Fruit fly (Drosophila melanogaster) whole organism, embryonic: Measurements from ENCODE around the gene CG31245.

ENCODE experiments used
- Aef1 ChIP-seq: fragments of 200-800 bp; sonication (Bioruptor generic); IDR thresholded peaks from 3 replicates; pipeline ENCODE4 v1.3.6; 2022; ENCODE audit warnings: missing biosample characterization, missing genetic modification characterization
- Bgb ChIP-seq: fragments of 200-800 bp; sonication (Bioruptor generic); IDR thresholded peaks from 2 replicates; pipeline ENCODE4 v1.3.6; 2022; ENCODE audit warnings: missing biosample characterization, missing genetic modification characterization; ENCODE audit not compliant: partially characterized antibody
- Bteb2 ChIP-seq: fragments of 200-800 bp; sonication (Bioruptor generic); optimal IDR thresholded peaks from 2 replicates; lab custom pipeline; 2016; ENCODE audit warnings: missing biosample characterization, missing genetic modification characterization
- CG10979 ChIP-seq: fragments of 200-800 bp; sonication (Bioruptor generic); optimal IDR thresholded peaks from 2 replicates; lab custom pipeline; 2018; ENCODE audit warnings: missing biosample characterization, mild to moderate bottlenecking, missing genetic modification characterization, moderate library complexity
- CG14050 ChIP-seq: fragments of 200-800 bp; sonication (Bioruptor generic); IDR thresholded peaks from 3 replicates; pipeline ENCODE4 v1.3.6; 2022; ENCODE audit warnings: missing biosample characterization, missing genetic modification characterization
- CG14667 ChIP-seq: fragments of 200-800 bp; sonication (Bioruptor generic); IDR thresholded peaks from 2 replicates; pipeline ENCODE4 v1.3.6; 2022; ENCODE audit warnings: missing biosample characterization, missing genetic modification characterization
- CG15601 ChIP-seq: fragments of 200-800 bp; sonication (Bioruptor generic); optimal IDR thresholded peaks from 3 replicates; lab custom pipeline; 2019; ENCODE audit warnings: missing biosample characterization, mild to moderate bottlenecking, missing genetic modification characterization, moderate library complexity
- CG1602 ChIP-seq: fragments of 200-800 bp; sonication (Bioruptor generic); optimal IDR thresholded peaks from 3 replicates; lab custom pipeline; 2016; ENCODE audit warnings: missing biosample characterization, missing genetic modification characterization
- CG16779 ChIP-seq: fragments of 200-800 bp; sonication (Bioruptor generic); IDR thresholded peaks from 2 replicates; pipeline ENCODE4 v1.3.6; 2022; ENCODE audit warnings: missing biosample characterization, missing genetic modification characterization
- CG17802 ChIP-seq: fragments of 200-800 bp; sonication (Bioruptor generic); optimal IDR thresholded peaks from 2 replicates; lab custom pipeline; 2018; ENCODE audit warnings: missing biosample characterization, mild to moderate bottlenecking, missing genetic modification characterization, moderate library complexity
- CG2116 ChIP-seq: fragments of 200-800 bp; sonication (Bioruptor generic); optimal IDR thresholded peaks from 3 replicates; lab custom pipeline; 2018; ENCODE audit warnings: missing biosample characterization, mild to moderate bottlenecking, missing genetic modification characterization
- CG2129 ChIP-seq: fragments of 200-800 bp; sonication (Bioruptor generic); IDR thresholded peaks from 2 replicates; pipeline ENCODE4 v1.3.6; 2022; ENCODE audit warnings: missing biosample characterization, missing genetic modification characterization; ENCODE audit not compliant: partially characterized antibody
- CG2678 ChIP-seq: fragments of 200-800 bp; sonication (Bioruptor generic); optimal IDR thresholded peaks from 3 replicates; lab custom pipeline; 2019; ENCODE audit warnings: missing biosample characterization, mild to moderate bottlenecking, missing genetic modification characterization, moderate library complexity
- CG31388 ChIP-seq: fragments of 200-800 bp; sonication (Bioruptor generic); optimal IDR thresholded peaks from 2 replicates; lab custom pipeline; 2016; ENCODE audit warnings: missing biosample characterization, missing genetic modification characterization
- CG32532 ChIP-seq: fragments of 200-800 bp; sonication (Bioruptor generic); IDR thresholded peaks from 2 replicates; pipeline ENCODE4 v1.3.6; 2022; ENCODE audit warnings: missing biosample characterization, missing genetic modification characterization
- CG5245 ChIP-seq: fragments of 200-800 bp; sonication (Bioruptor generic); optimal IDR thresholded peaks from 3 replicates; lab custom pipeline; 2016; ENCODE audit warnings: missing biosample characterization, missing genetic modification characterization
- CG6272 ChIP-seq: fragments of 200-800 bp; sonication (Bioruptor generic); IDR thresholded peaks from 2 replicates; pipeline ENCODE4 v1.3.6; 2022; ENCODE audit warnings: missing biosample characterization, missing genetic modification characterization
- CG7745 ChIP-seq: fragments of 200-800 bp; sonication (Bioruptor generic); optimal IDR thresholded peaks from 2 replicates; lab custom pipeline; 2018; ENCODE audit warnings: missing biosample characterization, mild to moderate bottlenecking, missing genetic modification characterization, moderate library complexity
- CkIIα-i1 ChIP-seq: fragments of 200-800 bp; sonication (Bioruptor generic); IDR thresholded peaks from 2 replicates; pipeline ENCODE4 v1.3.6; 2022; ENCODE audit warnings: missing biosample characterization, missing genetic modification characterization
- CrebB ChIP-seq: fragments of 200-800 bp; sonication (Bioruptor generic); optimal IDR thresholded peaks from 3 replicates; lab custom pipeline; 2018; ENCODE audit warnings: missing biosample characterization, mild to moderate bottlenecking, missing genetic modification characterization
- Dll ChIP-seq: fragments of 200-800 bp; sonication (Bioruptor generic); IDR thresholded peaks from 4 replicates; pipeline ENCODE4 v1.3.6; 2022; ENCODE audit warnings: missing biosample characterization, missing genetic modification characterization; ENCODE audit not compliant: partially characterized antibody
- Dp ChIP-seq: fragments of 200-800 bp; sonication (Bioruptor generic); optimal IDR thresholded peaks from 2 replicates; lab custom pipeline; 2018; ENCODE audit warnings: missing biosample characterization, mild to moderate bottlenecking, missing genetic modification characterization, moderate library complexity
- Dref ChIP-seq: fragments of 200-800 bp; sonication (Bioruptor generic); IDR thresholded peaks from 2 replicates; pipeline ENCODE4 v1.3.6; 2022; ENCODE audit warnings: missing biosample characterization, missing genetic modification characterization
- HHEX ChIP-seq: fragments of 200-800 bp; sonication (Bioruptor generic); optimal IDR thresholded peaks from 3 replicates; lab custom pipeline; 2017; ENCODE audit warnings: missing biosample characterization, mild to moderate bottlenecking, missing genetic modification characterization, missing genetic modification reagents
- Hsf ChIP-seq: fragments of 200-800 bp; sonication (Bioruptor generic); optimal IDR thresholded peaks from 3 replicates; lab custom pipeline; 2016; ENCODE audit warnings: missing biosample characterization, missing genetic modification characterization
- Lpt ChIP-seq: fragments of >200 bp; optimal IDR thresholded peaks from 2 replicates; lab custom pipeline; 2018; ENCODE audit warnings: missing biosample characterization, missing genetic modification characterization
- Max ChIP-seq: fragments of 200-800 bp; sonication (Bioruptor generic); optimal IDR thresholded peaks from 2 replicates; lab custom pipeline; 2016; ENCODE audit warnings: missing biosample characterization, mild to moderate bottlenecking, missing genetic modification characterization
- Myb ChIP-seq: fragments of 200-800 bp; sonication (Bioruptor generic); optimal IDR thresholded peaks from 2 replicates; lab custom pipeline; 2016; ENCODE audit warnings: missing biosample characterization, missing genetic modification characterization
- Poxn ChIP-seq: fragments of 200-800 bp; sonication (Bioruptor generic); IDR thresholded peaks from 2 replicates; pipeline ENCODE4 v1.3.6; 2022; ENCODE audit warnings: missing biosample characterization, missing genetic modification characterization
- Rx ChIP-seq: fragments of 200-800 bp; sonication (Bioruptor generic); IDR thresholded peaks from 2 replicates; pipeline ENCODE4 v1.3.6; 2022; ENCODE audit warnings: missing biosample characterization, missing genetic modification characterization
- Side ChIP-seq: fragments of 200-800 bp; sonication (Bioruptor generic); optimal IDR thresholded peaks from 2 replicates; lab custom pipeline; 2016; ENCODE audit warnings: missing biosample characterization, missing genetic modification characterization
- amos ChIP-seq: fragments of 200-800 bp; sonication (Bioruptor generic); IDR thresholded peaks from 2 replicates; pipeline ENCODE4 v1.3.6; 2022; ENCODE audit warnings: missing biosample characterization, missing genetic modification characterization; ENCODE audit not compliant: partially characterized antibody
- cad ChIP-seq: fragments of >200 bp; optimal IDR thresholded peaks from 2 replicates; lab custom pipeline; 2017; ENCODE audit warnings: missing biosample characterization, missing genetic modification characterization
- crp ChIP-seq, 2 experiments: fragments of 200-800 bp; sonication (Bioruptor generic); optimal IDR thresholded peaks; 2 replicates in 1 of 2; 3 replicates in 1 of 2; lab custom pipeline; 2017; ENCODE audit warnings: missing biosample characterization in 2 of 2, missing genetic modification characterization in 2 of 2, mild to moderate bottlenecking in 1 of 2, moderate library complexity in 1 of 2
- fd102C ChIP-seq: fragments of 200-800 bp; sonication (Bioruptor generic); optimal IDR thresholded peaks from 2 replicates; lab custom pipeline; 2018; ENCODE audit warnings: missing biosample characterization, mild to moderate bottlenecking, missing genetic modification characterization, moderate library complexity
- ftz-f1 ChIP-seq: fragments of 200-800 bp; sonication (Bioruptor generic); optimal IDR thresholded peaks from 2 replicates; lab custom pipeline; 2016; ENCODE audit warnings: missing biosample characterization, missing genetic modification characterization
- gcm2 ChIP-seq: fragments of 200-800 bp; sonication (Bioruptor generic); optimal IDR thresholded peaks from 2 replicates; lab custom pipeline; 2016; ENCODE audit warnings: missing biosample characterization, missing genetic modification characterization
- inv ChIP-seq: fragments of 200-800 bp; sonication (Bioruptor generic); IDR thresholded peaks from 2 replicates; pipeline ENCODE4 v1.3.6; 2022; ENCODE audit warnings: missing biosample characterization, missing genetic modification characterization; ENCODE audit not compliant: partially characterized antibody
- kah ChIP-seq: fragments of 200-800 bp; sonication (Bioruptor generic); optimal IDR thresholded peaks from 2 replicates; lab custom pipeline; 2018; ENCODE audit warnings: missing biosample characterization, mild to moderate bottlenecking, missing genetic modification characterization
- nau ChIP-seq: fragments of 200-800 bp; sonication (Bioruptor generic); optimal IDR thresholded peaks from 3 replicates; lab custom pipeline; 2017; ENCODE audit warnings: missing biosample characterization, mild to moderate bottlenecking, missing genetic modification characterization, missing genetic modification reagents
- pan ChIP-seq, 4 experiments: fragments of >200 bp in 3 of 4; fragments of 200-800 bp in 1 of 4; sonication (Bioruptor generic) in 1 of 4; optimal IDR thresholded peaks in 3 of 4; IDR thresholded peaks in 1 of 4; 2 replicates each; pipeline versions ENCODE4 v1.3.6 to Lab custom; 2017 to 2022; ENCODE audit warnings: missing biosample characterization in 2 of 4, missing genetic modification characterization in 2 of 4, mixed read lengths in 1 of 4
- seq ChIP-seq: fragments of 200-800 bp; sonication (Bioruptor generic); IDR thresholded peaks from 2 replicates; pipeline ENCODE4 v1.3.6; 2022; ENCODE audit warnings: missing biosample characterization, missing genetic modification characterization
- sisA ChIP-seq: fragments of 200-800 bp; sonication (Bioruptor generic); IDR thresholded peaks from 2 replicates; pipeline ENCODE4 v1.3.6; 2022; ENCODE audit warnings: missing biosample characterization, missing genetic modification characterization
- slp2 ChIP-seq: fragments of 200-800 bp; sonication (Bioruptor generic); optimal IDR thresholded peaks from 2 replicates; lab custom pipeline; 2016; ENCODE audit warnings: missing biosample characterization, missing genetic modification characterization
- so ChIP-seq: fragments of 200-800 bp; sonication (Bioruptor generic); IDR thresholded peaks from 3 replicates; pipeline ENCODE4 v1.3.6; 2022; ENCODE audit warnings: missing biosample characterization, missing genetic modification characterization
- sr ChIP-seq: fragments of 200-800 bp; sonication (Bioruptor generic); IDR thresholded peaks from 3 replicates; pipeline ENCODE4 v1.3.6; 2022; ENCODE audit warnings: missing biosample characterization, missing genetic modification characterization
- stwl ChIP-seq: fragments of 200-800 bp; sonication (Bioruptor generic); optimal IDR thresholded peaks from 3 replicates; lab custom pipeline; 2018; ENCODE audit warnings: missing biosample characterization, mild to moderate bottlenecking, missing genetic modification characterization, moderate library complexity
- yki ChIP-seq: fragments of >200 bp; optimal IDR thresholded peaks from 3 replicates; lab custom pipeline; 2018

CG31245 gene

DNA sequence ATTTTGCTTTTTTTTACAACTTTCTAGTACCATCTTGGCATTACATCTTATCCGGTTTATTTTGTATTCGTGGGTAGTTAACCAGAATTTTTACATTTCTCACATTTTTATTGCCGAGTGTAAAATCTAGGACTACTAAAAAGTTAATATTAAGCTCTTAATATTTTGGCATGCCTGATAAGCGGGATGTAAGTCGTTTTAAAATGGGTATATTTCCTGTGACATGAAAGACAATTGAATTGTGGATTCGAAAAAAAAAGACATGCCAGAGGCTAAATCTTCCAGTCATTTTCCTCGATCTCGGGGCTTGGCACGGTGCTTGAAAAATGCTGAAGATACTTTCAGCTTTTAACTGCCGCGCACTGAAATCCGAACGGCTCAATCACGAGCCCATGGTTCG, at the start of gene CG31245:
CG31245 (minus strand) TSS at position 101 of the 400 bp plus-strand sequence.
- TF ChIP-seq CG2129 (GFP tag; lab: Robert Waterston, UW) (no peak), CG17802 (tag; lab: Kevin White, UChicago) (no peak), fd102C (GFP tag; lab: Kevin White, UChicago) (no peak), HHEX (no peak), CG31388 (GFP tag; lab: Kevin White, UChicago) (no peak), CrebB (tag; lab: Kevin White, UChicago) (no peak), cad (GFP tag; lab: Kevin White, UChicago) (no peak)

DNA sequence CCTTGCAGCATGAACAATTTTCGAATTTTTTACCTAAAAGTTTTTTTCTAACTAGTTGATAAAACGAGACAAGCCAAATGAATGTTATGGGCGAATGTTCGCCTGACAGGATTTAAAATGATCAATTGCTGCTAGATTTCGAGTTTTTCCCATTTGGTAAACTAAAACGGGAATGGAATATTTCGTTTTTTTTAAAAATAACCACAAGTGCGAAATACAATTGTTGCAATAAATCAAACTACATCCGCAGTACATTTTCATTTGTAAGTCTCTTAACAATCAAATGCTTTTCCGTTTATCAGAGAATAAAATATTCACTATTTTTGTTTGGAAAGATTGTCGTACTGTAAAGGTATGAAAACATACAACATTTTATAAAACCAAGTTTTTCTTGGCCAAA, 48.1 kb upstream of the CG31245 start, which contains the start of gene CG3517:
CG3517 (minus strand) TSS at position 101 of the 400 bp plus-strand sequence.
- TF ChIP-seq Bgb (GFP tag; lab: Robert Waterston, UW) (no peak), CG1602 (GFP tag; lab: Kevin White, UChicago) (no peak), amos (GFP tag; lab: Robert Waterston, UW) (no peak), stwl (tag; lab: Kevin White, UChicago) (no peak), sisA (no peak), so (no peak), CG5245 (GFP tag; lab: Kevin White, UChicago) (no peak), CG2116 (GFP tag; lab: Kevin White, UChicago) (no peak), crp (GFP tag; optimal IDR thresholded peaks at IDR 0.05; lab: Kevin White, UChicago) (no peak), Hsf (no peak), CG2678 (no peak)

DNA sequence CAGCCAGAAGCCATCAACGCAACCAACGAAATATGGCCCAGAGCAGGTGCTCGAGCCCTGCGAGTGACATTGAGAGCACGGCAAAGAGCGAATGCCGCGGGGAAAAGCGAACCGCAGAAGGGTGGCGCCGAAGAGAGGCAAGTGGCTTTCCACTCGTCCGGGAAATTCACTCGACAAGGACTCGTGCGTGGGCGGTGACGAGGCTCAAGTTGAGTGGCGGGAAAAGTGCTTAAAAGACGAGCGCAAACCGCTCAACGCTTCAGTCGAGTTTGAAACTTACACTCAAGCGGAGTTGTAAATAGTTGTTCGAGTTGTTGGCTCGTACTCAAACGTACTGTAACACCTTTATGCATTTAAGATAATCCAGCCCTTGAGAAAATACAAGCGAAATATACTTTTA, 35.4 kb upstream of the CG31245 start, which contains the start of gene CG31221:
CG31221 (plus strand) TSS at position 256 of the 400 bp plus-strand sequence.
- TF ChIP-seq CG17802 (tag; lab: Kevin White, UChicago) (no peak), Lpt (GFP tag; lab: Kevin White, UChicago) (no peak), CG14050 (GFP tag; lab: Robert Waterston, UW) (no peak), sisA (0 out of 2 replicates have a peak, but pooled peaks have one; percentile 5), CG16779 (GFP tag; lab: Robert Waterston, UW) (no peak), CkIIα-i1 (no peak), CG14667 (GFP tag; lab: Robert Waterston, UW) (no peak), inv (GFP tag; lab: Robert Waterston, UW) (no peak), sr (GFP tag; lab: Robert Waterston, UW) (peak; percentile 80; the same call in 2 of the 3 replicates), seq (GFP tag; lab: Robert Waterston, UW) (no peak), yki (lab: Kevin White, UChicago) (no peak), gcm2 (no peak), nau (GFP tag; lab: Kevin White, UChicago) (no peak), Side (GFP tag; lab: Kevin White, UChicago) (no peak), Myb (GFP tag; lab: Kevin White, UChicago) (no peak), Dref (no peak), CG10979 (tag; lab: Kevin White, UChicago) (no peak), CG7745 (tag; lab: Kevin White, UChicago) (no peak), slp2 (no peak), Dll (GFP tag; lab: Robert Waterston, UW) (no peak), CG15601 (tag; lab: Kevin White, UChicago) (no peak), Poxn (GFP tag; lab: Robert Waterston, UW) (no peak), Bteb2 (GFP tag; lab: Kevin White, UChicago) (no peak), Max (GFP tag; lab: Kevin White, UChicago) (no peak), Aef1 (peak; percentile 21; the same call in 1 of the 3 replicates), kah (GFP tag; lab: Kevin White, UChicago) (no peak), amos (GFP tag; lab: Robert Waterston, UW) (peak; percentile 41; the same call in 1 of the 2 replicates), Rx (GFP tag; lab: Robert Waterston, UW) (no peak), Dp (GFP tag; lab: Kevin White, UChicago) (no peak), CG6272 (GFP tag; lab: Robert Waterston, UW) (0 out of 2 replicates have a peak, but pooled peaks have one; percentile 18), CG32532 (GFP tag; lab: Robert Waterston, UW) (0 out of 2 replicates have a peak, but pooled peaks have one; percentile 41), pan (optimal IDR thresholded peaks at IDR 0.05; lab: Kevin White, UChicago) (no peak), pan (GFP tag; optimal IDR thresholded peaks at IDR 0.05 in 1 of 2, IDR thresholded peaks at IDR 0.05 in 1 of 2) (no peak), ftz-f1 (no peak)
